Fruit fly (Drosophila melanogaster): ENCODE data around the gene Pkd2.

Gene Pkd2

dm6 chr2L:12371740-12372139 is 26.3 kb upstream of the Pkd2 start (continued):
- TF ChIP-seq CG2116 (GFP tag; optimal IDR thresholded peaks at IDR 0.05) (peak; percentile 27), PHDP (tag; optimal IDR thresholded peaks at IDR 0.05) (peak; percentile 66), CG2129 (GFP tag; IDR thresholded peaks at IDR 0.05; ENCODE audit: partially characterized antibody) (no peak), esg (GFP tag; conservative IDR thresholded peaks at IDR 0.05) (no peak), nau (GFP tag; optimal IDR thresholded peaks at IDR 0.05) (peak; percentile 63), CG4282 (GFP tag; optimal IDR thresholded peaks at IDR 0.05) (no peak), CG11504 (tag; optimal IDR thresholded peaks at IDR 0.05) (peak; percentile 54), zfh2 (GFP tag; optimal IDR thresholded peaks at IDR 0.05) (no peak), br (optimal IDR thresholded peaks at IDR 0.05) (no peak), otp (GFP tag; IDR thresholded peaks at IDR 0.05) (peak; percentile 84; the same call in 2 of the 3 replicates), CG33557 (GFP tag; optimal IDR thresholded peaks at IDR 0.05) (peak; percentile 83), pho (GFP tag; optimal IDR thresholded peaks at IDR 0.05) (no peak), Sin3A (optimal IDR thresholded peaks at IDR 0.05) (no peak), CG17912 (GFP tag; optimal IDR thresholded peaks at IDR 0.05) (peak; percentile 75), gce (GFP tag; IDR thresholded peaks at IDR 0.05) (peak; percentile 81; the same call in 2 of the 3 replicates), ttk (GFP tag; IDR thresholded peaks at IDR 0.05) (peak; percentile 48; the same call in 1 of the 2 replicates), CG30431 (GFP tag; optimal IDR thresholded peaks at IDR 0.05) (no peak), CG3163 (GFP tag; optimal IDR thresholded peaks at IDR 0.05) (peak; percentile 28), Hr78 (GFP tag; optimal IDR thresholded peaks at IDR 0.05) (peak in 1 of 2 experiments; percentile 7), exex (tag; optimal IDR thresholded peaks at IDR 0.05) (peak; percentile 20), CG17328 (GFP tag; IDR thresholded peaks at IDR 0.05) (peak; percentile 65), Hr3 (GFP tag; optimal IDR thresholded peaks at IDR 0.05) (no peak), CG7786 (GFP tag; optimal IDR thresholded peaks at IDR 0.05) (peak; percentile 7), nom (GFP tag; optimal IDR thresholded peaks at IDR 0.05) (no peak), CG10431 (GFP tag; optimal IDR thresholded peaks at IDR 0.05) (peak; percentile 88), Hr51 (GFP tag; optimal IDR thresholded peaks at IDR 0.05) (no peak), CG15269 (tag; optimal IDR thresholded peaks at IDR 0.05) (peak; percentile 19), maf-S (GFP tag; optimal IDR thresholded peaks at IDR 0.05) (peak; percentile 22), Pdp1 (GFP tag; optimal IDR thresholded peaks at IDR 0.05) (peak; percentile 23 to 36), bigmax (GFP tag; optimal IDR thresholded peaks at IDR 0.05) (no peak), CG2120 (GFP tag; optimal IDR thresholded peaks at IDR 0.05) (peak; percentile 6), CG5245 (GFP tag; optimal IDR thresholded peaks at IDR 0.05) (peak; percentile 26), corto (GFP tag; optimal IDR thresholded peaks at IDR 0.05) (no peak), Ptx1 (GFP tag; IDR thresholded peaks at IDR 0.05) (peak; percentile 33; the same call in 1 of the 2 replicates), CG34224 (GFP tag; IDR thresholded peaks at IDR 0.05; ENCODE audit: partially characterized antibody) (no peak), NC2α (GFP tag; optimal IDR thresholded peaks at IDR 0.05) (peak; percentile 39), vfl (GFP tag; optimal IDR thresholded peaks at IDR 0.05) (no peak), vvl (GFP tag; IDR thresholded peaks at IDR 0.05) (peak; percentile 75), CG9609 (GFP tag; optimal IDR thresholded peaks at IDR 0.05) (no peak), phol (tag; optimal IDR thresholded peaks at IDR 0.05) (no peak), CG9215 (GFP tag; IDR thresholded peaks at IDR 0.05) (no peak), pros (GFP tag; optimal IDR thresholded peaks at IDR 0.05) (peak; percentile 6), yki (optimal IDR thresholded peaks at IDR 0.05) (no peak), CG1233 (GFP tag; optimal IDR thresholded peaks at IDR 0.05) (peak; percentile 61), sc (optimal IDR thresholded peaks at IDR 0.05) (no peak), sc (GFP tag; optimal IDR thresholded peaks at IDR 0.05) (peak; percentile 83), CG11093 (GFP tag; IDR thresholded peaks at IDR 0.05) (peak; percentile 13; the same call in 1 of the 3 replicates), CG12071 (GFP tag; optimal IDR thresholded peaks at IDR 0.05) (peak; percentile 78), luna (GFP tag; optimal IDR thresholded peaks at IDR 0.05) (no peak), Lim3 (GFP tag; IDR thresholded peaks at IDR 0.05) (no peak), Ets65A (GFP tag) (no peak), CG12744 (GFP tag; optimal IDR thresholded peaks at IDR 0.05) (no peak)

Measured in whole organism, embryonic.